Worm (Caenorhabditis elegans): ENCODE data around the gene fbxa-128.
A peak's percentile ranks its signal among the peaks of the same experiment; 100 is the strongest.

fbxa-128 gene

DNA sequence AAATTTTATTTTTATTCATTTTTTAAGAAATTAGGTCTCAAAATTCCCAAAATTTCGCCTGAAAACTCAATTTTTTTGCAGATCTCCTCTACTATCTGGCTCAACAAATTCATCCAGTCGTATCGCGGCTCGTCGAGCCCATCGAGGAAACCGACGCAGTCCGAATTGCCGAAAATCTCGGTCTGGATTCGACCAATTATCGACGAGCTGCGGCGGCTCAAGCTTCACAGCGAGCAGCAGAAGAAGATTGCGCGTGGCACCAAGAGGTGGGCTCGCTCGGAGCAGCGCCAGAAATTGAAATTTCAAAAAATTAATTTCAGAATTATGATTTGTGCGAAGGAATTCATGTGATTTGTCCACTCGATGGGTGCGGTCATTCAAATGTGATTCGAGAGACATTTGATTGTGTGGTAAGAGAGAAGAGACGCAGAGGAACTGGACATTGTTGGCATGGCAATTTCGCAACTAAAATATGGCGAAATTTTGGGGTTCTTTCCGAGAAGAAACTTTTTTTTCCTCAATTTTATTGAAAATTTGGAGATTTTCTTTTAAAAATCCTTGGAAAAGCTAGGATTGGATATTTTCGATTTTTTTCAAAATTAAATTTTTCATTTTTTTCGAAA, 10.5 kb upstream of the fbxa-128 start:
- no peak for TF ChIP-seq bed-3 (GFP tag; optimal IDR thresholded peaks at IDR 0.05)
- TF ChIP-seq mls-2 (tag; optimal IDR thresholded peaks at IDR 0.05), result no peak
- TF ChIP-seq mep-1 (tag; optimal IDR thresholded peaks at IDR 0.05), result no peak
- no peak for TF ChIP-seq mab-5 (tag; optimal IDR thresholded peaks at IDR 0.05)
- no peak for TF ChIP-seq drap-1 (GFP tag; optimal IDR thresholded peaks at IDR 0.05)

- TF ChIP-seq snpc-4 (tag; optimal IDR thresholded peaks at IDR 0.05), result no peak
- TF ChIP-seq nhr-237 (tag; optimal IDR thresholded peaks at IDR 0.05), result no peak
- no peak for TF ChIP-seq M03D4.4 (tag; optimal IDR thresholded peaks at IDR 0.05)
- TF ChIP-seq unc-62 (GFP tag; optimal IDR thresholded peaks at IDR 0.05), result no peak
- no peak for TF ChIP-seq blmp-1 (tag; optimal IDR thresholded peaks at IDR 0.05)
- no peak for TF ChIP-seq unc-120 (tag; optimal IDR thresholded peaks at IDR 0.05; ENCODE audit: poor library complexity, severe bottlenecking)
- no peak for TF ChIP-seq ces-1 (GFP tag; optimal IDR thresholded peaks at IDR 0.05)
- no peak for TF ChIP-seq ztf-11 (tag; optimal IDR thresholded peaks at IDR 0.05)
- TF ChIP-seq sem-2 (GFP tag; optimal IDR thresholded peaks at IDR 0.05), result no peak
- TF ChIP-seq tbx-8 (GFP tag; optimal IDR thresholded peaks at IDR 0.05), result no peak
- no peak for TF ChIP-seq mab-5 (tag; optimal IDR thresholded peaks at IDR 0.05)
- TF ChIP-seq elt-1 (tag; optimal IDR thresholded peaks at IDR 0.05; ENCODE audit: borderline replicate concordance, insufficient read depth), result no peak
- TF ChIP-seq drap-1 (GFP tag; optimal IDR thresholded peaks at IDR 0.05), result no peak
- no peak for TF ChIP-seq nhr-28 (tag; optimal IDR thresholded peaks at IDR 0.05)
- no peak for TF ChIP-seq nhr-2 (tag; optimal IDR thresholded peaks at IDR 0.05)
- TF ChIP-seq ceh-43 (GFP tag; optimal IDR thresholded peaks at IDR 0.05), result no peak
These were observed 4.0 kb upstream of the fbxa-128 start for ce11 chrIII:11142908-11143307.

DNA sequence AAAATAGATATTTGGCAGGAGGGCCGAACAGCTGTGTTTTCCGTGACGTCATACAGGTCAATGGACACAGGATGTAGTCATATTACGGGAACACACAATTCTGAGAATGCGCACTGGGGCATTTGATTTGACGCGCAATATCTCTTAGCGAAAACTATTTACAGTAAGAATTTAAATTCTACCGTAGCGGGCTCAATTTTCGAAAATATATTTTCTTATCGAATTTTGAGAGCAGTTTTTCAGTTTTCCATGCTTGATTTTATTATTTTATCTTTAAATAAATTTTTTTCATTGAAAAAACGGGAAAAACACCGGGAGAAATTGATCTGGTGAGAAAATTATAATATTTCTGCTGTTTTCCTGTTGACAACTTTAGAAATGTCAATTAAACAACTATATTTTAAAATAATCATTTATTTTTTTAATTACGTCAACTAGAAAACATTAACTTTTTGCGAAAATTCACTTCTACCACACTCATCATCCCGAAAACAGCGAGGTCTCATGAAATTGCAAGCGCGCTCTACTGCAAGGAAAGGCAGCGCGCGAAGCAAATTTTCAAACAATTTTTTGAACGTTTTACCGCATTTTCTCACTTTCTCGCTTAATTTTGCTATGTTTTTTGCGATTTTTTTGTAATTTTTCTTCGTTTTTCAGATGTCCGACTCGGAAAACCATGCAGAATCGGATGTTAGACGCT, 3.0 kb upstream of the fbxa-128 start, which contains the start of the genes Y47D3A.1 and pola-1:
TSS of gene Y47D3A.1 (minus strand) at position 51 of the 700 bp plus-strand sequence.
TSS of gene pola-1 (plus strand) at position 658 of the 700 bp plus-strand sequence.
- TF ChIP-seq ztf-11 (tag; optimal IDR thresholded peaks at IDR 0.05) (no peak), flh-1 (GFP tag; optimal IDR thresholded peaks at IDR 0.05) (no peak), drap-1 (GFP tag; optimal IDR thresholded peaks at IDR 0.05) (peak; percentile 10), snpc-4 (tag; optimal IDR thresholded peaks at IDR 0.05) (no peak), elt-3 (tag; optimal IDR thresholded peaks at IDR 0.05) (no peak), tbx-8 (GFP tag; optimal IDR thresholded peaks at IDR 0.05) (no peak), ceh-83 (GFP tag; optimal IDR thresholded peaks at IDR 0.05) (peak; percentile 56), lin-13 (tag; optimal IDR thresholded peaks at IDR 0.05) (peak; percentile 84), mab-5 (tag; optimal IDR thresholded peaks at IDR 0.05) (no peak), unc-62 (GFP tag; optimal IDR thresholded peaks at IDR 0.05) (no peak), zip-8 (tag; optimal IDR thresholded peaks at IDR 0.05) (peak; percentile 44), ham-2 (GFP tag; optimal IDR thresholded peaks at IDR 0.05) (no peak), nhr-2 (tag; optimal IDR thresholded peaks at IDR 0.05) (no peak), nhr-28 (tag; optimal IDR thresholded peaks at IDR 0.05) (no peak), hlh-1 (tag; optimal IDR thresholded peaks at IDR 0.05) (peak; percentile 36), nhr-76 (tag; optimal IDR thresholded peaks at IDR 0.05) (no peak), unc-39 (tag; optimal IDR thresholded peaks at IDR 0.05) (no peak), cnd-1 (tag; optimal IDR thresholded peaks at IDR 0.05) (peak; percentile 33), sptf-1 (tag; optimal IDR thresholded peaks at IDR 0.05) (peak; percentile 76), elt-1 (tag; optimal IDR thresholded peaks at IDR 0.05; ENCODE audit: borderline replicate concordance, insufficient read depth) (no peak), lin-32 (GFP tag; optimal IDR thresholded peaks at IDR 0.05) (peak; percentile 43), nhr-12 (tag; optimal IDR thresholded peaks at IDR 0.05) (no peak), M03D4.4 (tag; optimal IDR thresholded peaks at IDR 0.05) (peak; percentile 42), nhr-237 (tag; optimal IDR thresholded peaks at IDR 0.05) (peak; percentile 40), mep-1 (tag; optimal IDR thresholded peaks at IDR 0.05) (peak; percentile 81), lsy-2 (tag; optimal IDR thresholded peaks at IDR 0.05) (peak; percentile 63), pha-4 (tag; optimal IDR thresholded peaks at IDR 0.05) (peak; percentile 15), ces-1 (GFP tag; optimal IDR thresholded peaks at IDR 0.05) (peak; percentile 60), ceh-39 (tag; optimal IDR thresholded peaks at IDR 0.05) (peak; percentile 63), sem-2 (GFP tag; optimal IDR thresholded peaks at IDR 0.05) (no peak), bed-3 (GFP tag; optimal IDR thresholded peaks at IDR 0.05) (peak; percentile 9), ceh-43 (GFP tag; optimal IDR thresholded peaks at IDR 0.05) (peak; percentile 21), blmp-1 (tag; optimal IDR thresholded peaks at IDR 0.05) (no peak), unc-120 (tag; optimal IDR thresholded peaks at IDR 0.05; ENCODE audit: poor library complexity, severe bottlenecking) (peak; percentile 5), mls-2 (tag; optimal IDR thresholded peaks at IDR 0.05) (no peak)

All from whole organism, mixed stage, embryonic.